Worm (Caenorhabditis elegans): ENCODE data around the gene ncs-4.

ncs-4 gene

ce11 chrX:10225845-10226244 lies 49.5 kb downstream of the ncs-4 start:
- TF ChIP-seq nhr-67 (tag; optimal IDR thresholded peaks at IDR 0.05) (no peak), fkh-10 (GFP tag; optimal IDR thresholded peaks at IDR 0.05) (peak; percentile 41), nhr-237 (tag; optimal IDR thresholded peaks at IDR 0.05) (no peak), ceh-82 (tag; optimal IDR thresholded peaks at IDR 0.05) (no peak), mdl-1 (tag; optimal IDR thresholded peaks at IDR 0.05) (no peak)

DNA sequence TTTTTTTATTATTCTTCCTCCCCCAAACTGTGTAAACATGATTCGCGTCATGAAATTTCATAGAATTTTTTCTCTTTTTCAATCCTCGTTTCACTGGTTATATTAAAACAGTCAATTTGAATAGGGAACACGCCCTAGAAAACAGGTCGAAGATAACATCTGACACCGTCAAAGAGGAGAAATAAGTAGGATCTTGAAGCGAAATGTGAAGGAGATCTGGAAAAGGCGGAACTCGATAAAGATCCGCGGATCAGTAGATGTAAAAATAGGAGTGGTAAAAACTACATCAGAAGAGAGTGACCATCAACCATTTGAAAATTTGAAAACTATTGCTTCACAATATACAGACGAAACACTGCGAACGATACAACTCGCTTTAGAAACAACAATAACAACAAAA lies 50.9 kb downstream of the ncs-4 start:
- TF ChIP-seq elt-1 (tag; optimal IDR thresholded peaks at IDR 0.05) (peak; percentile 73), nhr-23 (tag; optimal IDR thresholded peaks at IDR 0.05) (peak; percentile 38), unc-39 (tag; optimal IDR thresholded peaks at IDR 0.05) (no peak)

DNA sequence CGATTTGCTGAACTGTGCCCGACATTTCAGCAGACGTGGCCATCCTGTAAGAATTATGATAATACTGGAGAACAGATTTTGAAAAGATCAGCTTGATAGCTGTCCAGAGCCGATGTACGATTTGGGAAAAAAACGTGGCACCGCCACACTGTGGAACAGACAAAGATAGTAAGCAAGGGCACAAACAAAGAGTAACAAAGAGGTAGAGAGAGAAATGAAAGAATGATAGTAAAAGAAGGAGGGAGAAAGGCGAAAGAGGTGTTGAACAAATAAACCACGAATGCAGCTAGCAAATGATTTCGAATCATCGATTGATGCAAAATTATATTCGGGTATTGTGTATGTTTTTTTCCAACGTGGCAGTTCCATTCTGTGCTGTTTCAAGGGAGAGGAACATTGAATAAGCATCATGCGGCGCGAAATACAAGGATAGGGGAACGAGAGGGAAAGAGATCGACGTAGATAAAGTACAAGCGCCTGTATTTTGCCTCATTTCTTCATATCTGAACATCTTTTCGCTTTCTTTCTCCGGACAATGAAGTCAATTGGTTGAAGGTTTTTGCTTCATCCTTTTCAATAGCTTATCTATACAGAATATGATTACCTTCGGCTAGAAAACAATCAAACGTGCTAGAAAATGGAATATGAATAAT lies 51.9 kb downstream of the ncs-4 start, which contains the start of gene C14H10.3:
Gene C14H10.3 (minus strand): TSS at position 44 of the 653 bp plus-strand sequence.
- TF ChIP-seq elt-3 (tag; optimal IDR thresholded peaks at IDR 0.05) = no peak
- no peak for TF ChIP-seq ceh-9 (tag; optimal IDR thresholded peaks at IDR 0.05)
- TF ChIP-seq nhr-43 (tag; optimal IDR thresholded peaks at IDR 0.05; ENCODE audit: poor library complexity, severe bottlenecking) = peak; percentile 21
- no peak for TF ChIP-seq skn-1 (tag; optimal IDR thresholded peaks at IDR 0.05)
- TF ChIP-seq hmg-11 (tag; optimal IDR thresholded peaks at IDR 0.05) = no peak
- no peak for TF ChIP-seq ztf-11 (tag; optimal IDR thresholded peaks at IDR 0.05)
- TF ChIP-seq daf-12 (tag; optimal IDR thresholded peaks at IDR 0.05) = no peak
- TF ChIP-seq aly-2 (tag; optimal IDR thresholded peaks at IDR 0.05) = no peak
- TF ChIP-seq ceh-16 (tag; optimal IDR thresholded peaks at IDR 0.05) = no peak
- TF ChIP-seq lin-39 (tag; optimal IDR thresholded peaks at IDR 0.05) = no peak
- TF ChIP-seq lin-15B (tag; optimal IDR thresholded peaks at IDR 0.05) = no peak
- no peak for TF ChIP-seq unc-39 (tag; optimal IDR thresholded peaks at IDR 0.05)
- TF ChIP-seq R02D3.7 (tag; optimal IDR thresholded peaks at IDR 0.05) = no peak
- no peak for TF ChIP-seq ceh-82 (tag; optimal IDR thresholded peaks at IDR 0.05)
- no peak for TF ChIP-seq lsy-12 (tag; optimal IDR thresholded peaks at IDR 0.05)
- TF ChIP-seq fkh-2 (tag; optimal IDR thresholded peaks at IDR 0.05) = no peak
- peak; percentile 37 for TF ChIP-seq elt-2 (tag; optimal IDR thresholded peaks at IDR 0.05)
- TF ChIP-seq nhr-12 (tag; optimal IDR thresholded peaks at IDR 0.05) = no peak
- no peak for TF ChIP-seq pqm-1 (tag; optimal IDR thresholded peaks at IDR 0.05)
- no peak for TF ChIP-seq tbx-2 (tag; optimal IDR thresholded peaks at IDR 0.05)
- TF ChIP-seq pha-4 (tag; optimal IDR thresholded peaks at IDR 0.05) = peak; percentile 72
- TF ChIP-seq fkh-10 (GFP tag; optimal IDR thresholded peaks at IDR 0.05) = no peak
